Worm (Caenorhabditis elegans): ENCODE measurements around the gene itm-2.

The itm-2 gene

ce11 chrX:5450773-5451447 is 5.9 kb downstream of the itm-2 start, which contains the start of gene C25F6.6 (continued):
- no peak for TF ChIP-seq lir-3 (tag; optimal IDR thresholded peaks at IDR 0.05)
- TF ChIP-seq nhr-10 (tag; optimal IDR thresholded peaks at IDR 0.05): no peak
- no peak for TF ChIP-seq zfp-2 (tag; optimal IDR thresholded peaks at IDR 0.05)
- TF ChIP-seq attf-4 (tag; optimal IDR thresholded peaks at IDR 0.05): no peak
- TF ChIP-seq snpc-4 (tag; optimal IDR thresholded peaks at IDR 0.05): no peak
- no peak for TF ChIP-seq mxl-3 (GFP tag; optimal IDR thresholded peaks at IDR 0.05)
- no peak for TF ChIP-seq Y5F2A.4 (GFP tag; optimal IDR thresholded peaks at IDR 0.05)
- no peak for TF ChIP-seq lin-13 (GFP tag; optimal IDR thresholded peaks at IDR 0.05)
- no peak; the same call in 1 of the 2 replicates for TF ChIP-seq Y48G9A.11 (GFP tag; IDR thresholded peaks at IDR 0.05)
- peak; percentile 6 for TF ChIP-seq aha-1 (tag)
- no peak for TF ChIP-seq ama-1 (optimal IDR thresholded peaks at IDR 0.05)
- TF ChIP-seq mxl-2 (GFP tag; conservative IDR thresholded peaks at IDR 0.05): no peak
- TF ChIP-seq madf-9 (GFP tag; conservative IDR thresholded peaks at IDR 0.05): no peak
- TF ChIP-seq D1046.2 (GFP tag; IDR thresholded peaks at IDR 0.05): no peak
- TF ChIP-seq snpc-1.2 (GFP tag; IDR thresholded peaks at IDR 0.05): peak; percentile 84
- peak; percentile 61; the same call in 1 of the 2 replicates for TF ChIP-seq nhr-41 (GFP tag; IDR thresholded peaks at IDR 0.05)
- TF ChIP-seq ces-1 (GFP tag; optimal IDR thresholded peaks at IDR 0.05): no peak
- TF ChIP-seq zfp-3 (GFP tag; conservative IDR thresholded peaks at IDR 0.05): no peak
- no peak for TF ChIP-seq spr-3 (GFP tag; optimal IDR thresholded peaks at IDR 0.05)
- no peak for TF ChIP-seq ceh-20 (GFP tag; IDR thresholded peaks at IDR 0.05)
- no peak for TF ChIP-seq F37D6.2 (tag; optimal IDR thresholded peaks at IDR 0.05)
- TF ChIP-seq nhr-28 (tag; optimal IDR thresholded peaks at IDR 0.05): no peak
- peak in 1 of 2 experiments; percentile 61 for TF ChIP-seq daf-16 (GFP tag; optimal IDR thresholded peaks at IDR 0.05)
- TF ChIP-seq daf-16 (tag; optimal IDR thresholded peaks at IDR 0.05): peak; percentile 57
- TF ChIP-seq nhr-6 (tag; optimal IDR thresholded peaks at IDR 0.05): peak; percentile 63
- no peak for TF ChIP-seq pqm-1 (tag; optimal IDR thresholded peaks at IDR 0.05)
- TF ChIP-seq rbr-2 (tag; optimal IDR thresholded peaks at IDR 0.05): no peak
- no peak for TF ChIP-seq mdt-29 (GFP tag; IDR thresholded peaks at IDR 0.05)
- TF ChIP-seq nhr-42 (GFP tag; IDR thresholded peaks at IDR 0.05): no peak
- TF ChIP-seq Y75B8A.6 (GFP tag; IDR thresholded peaks at IDR 0.05): no peak
- TF ChIP-seq gei-8 (GFP tag; optimal IDR thresholded peaks at IDR 0.05): no peak
- TF ChIP-seq zip-11 (GFP tag; IDR thresholded peaks at IDR 0.05): no peak
- no peak for TF ChIP-seq daf-19 (GFP tag; conservative IDR thresholded peaks at IDR 0.05)
- TF ChIP-seq hif-1 (tag; optimal IDR thresholded peaks at IDR 0.05): no peak
- TF ChIP-seq ztf-7 (tag; optimal IDR thresholded peaks at IDR 0.05): no peak
- peak; percentile 18 for TF ChIP-seq T20F7.1 (GFP tag; optimal IDR thresholded peaks at IDR 0.05)
- TF ChIP-seq ZK337.2 (GFP tag; IDR thresholded peaks at IDR 0.05): no peak
- no peak for TF ChIP-seq tra-1 (GFP tag; IDR thresholded peaks at IDR 0.05)
- no peak for TF ChIP-seq egl-27 (tag; optimal IDR thresholded peaks at IDR 0.05)
- no peak for TF ChIP-seq nhr-237 (tag; optimal IDR thresholded peaks at IDR 0.05)
- TF ChIP-seq egl-43 (GFP tag; IDR thresholded peaks at IDR 0.05): no peak

ce11 chrX:5451706-5452105 is 6.7 kb downstream of the itm-2 start:
- TF ChIP-seq nhr-102 (tag; optimal IDR thresholded peaks at IDR 0.05) (no peak), unc-62 (GFP tag; optimal IDR thresholded peaks at IDR 0.05 in 1 of 2) (peak in 1 of 2 experiments; percentile 92), unc-62 (tag; optimal IDR thresholded peaks at IDR 0.05) (no peak), nhr-28 (tag; optimal IDR thresholded peaks at IDR 0.05) (no peak), D1046.2 (GFP tag; IDR thresholded peaks at IDR 0.05) (no peak), dpl-1 (GFP tag; optimal IDR thresholded peaks at IDR 0.05) (no peak)

Data from whole organism, L4 larva.